Fruit fly (Drosophila melanogaster): ENCODE data around the gene CG5516.

- TF ChIP-seq Hr39 (GFP tag; optimal IDR thresholded peaks at IDR 0.05) (no peak), OdsH (GFP tag; optimal IDR thresholded peaks at IDR 0.05) (no peak), CG8319 (GFP tag; optimal IDR thresholded peaks at IDR 0.05) (no peak), achi (GFP tag; optimal IDR thresholded peaks at IDR 0.05) (no peak), CG8119 (GFP tag; IDR thresholded peaks at IDR 0.05) (no peak), CG16779 (tag; optimal IDR thresholded peaks at IDR 0.05) (no peak), acj6 (GFP tag; optimal IDR thresholded peaks at IDR 0.05) (no peak), Met (GFP tag; optimal IDR thresholded peaks at IDR 0.05) (no peak), Gug (GFP tag; IDR thresholded peaks at IDR 0.05) (no peak), Sox14 (GFP tag; optimal IDR thresholded peaks at IDR 0.05) (peak; percentile 3), svp (GFP tag) (no peak)
These were observed 45.3 kb downstream of the CG5516 start, which contains the start of gene GATAe for dm6 chr3R:16009030-16009429.

Data from whole organism, prepupa.